Worm (Caenorhabditis elegans) whole organism, L4/young adult: Measurements from ENCODE around the gene rars-1.

ENCODE experiments used
- W03F9.2 ChIP-seq: fragments of 150-350 bp; optimal IDR thresholded peaks from 2 replicates; lab custom pipeline; 2014; ENCODE audit warnings: missing biosample characterization, missing genetic modification characterization
- dao-5 ChIP-seq: sonication (generic microtip); optimal IDR thresholded peaks from 2 replicates; lab custom pipeline; 2016; ENCODE audit warnings: missing genotype, missing genetic modification characterization, moderate library complexity, missing compliant biosample characterization
- him-1 ChIP-seq: sonication (generic microtip); optimal IDR thresholded peaks from 2 replicates; lab custom pipeline; 2016; ENCODE audit warnings: missing genotype, missing genetic modification reagents, missing genetic modification characterization, missing compliant biosample characterization

ce11 chrIII:4870478-4870877 is 46.5 kb downstream of the rars-1 start, which contains the start of gene gipc-1:
- TF ChIP-seq dao-5 = no peak
- TF ChIP-seq him-1 (tag; lab: Kevin White, UChicago) = no peak
- TF ChIP-seq W03F9.2 = no peak
